Worm (Caenorhabditis elegans) whole organism, young adult: ENCODE results near the gene K09E9.1.

Source experiments
- ccch-3 ChIP-seq: fragments of 200-800 bp; sonication (Bioruptor generic); optimal IDR thresholded peaks from 2 replicates; lab custom pipeline; 2018; ENCODE audit warnings: mild to moderate bottlenecking, missing genetic modification characterization, missing compliant biosample characterization
- lin-54 ChIP-seq: fragments of 200-800 bp; sonication (Bioruptor generic); optimal IDR thresholded peaks from 2 replicates; lab custom pipeline; 2018; ENCODE audit warnings: mild to moderate bottlenecking, missing genetic modification characterization, missing compliant biosample characterization

DNA sequence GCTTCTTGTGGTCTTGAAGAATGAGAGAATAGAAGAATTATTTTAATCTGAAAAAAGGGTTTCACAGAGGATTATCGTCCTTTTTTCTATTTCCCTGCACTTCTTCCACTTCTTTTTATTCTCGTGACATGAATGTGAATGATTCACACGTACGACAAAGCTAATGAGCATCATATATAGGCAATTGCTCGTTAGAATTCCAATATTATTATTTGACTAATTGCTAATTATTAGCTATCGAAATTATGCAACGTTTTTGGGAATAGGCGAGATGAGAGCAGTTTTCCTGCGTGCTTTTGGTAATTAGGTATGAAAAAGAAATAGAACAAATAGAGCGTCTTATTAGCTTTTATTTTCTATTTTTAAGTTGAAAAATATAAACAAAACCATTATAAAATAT is 37.5 kb downstream of the K09E9.1 start:
- no peak for TF ChIP-seq lin-54 (GFP tag; lab: Kevin White, UChicago)
- no peak for TF ChIP-seq ccch-3 (GFP tag; lab: Kevin White, UChicago)
